Fruit fly (Drosophila melanogaster) whole organism, embryonic: ENCODE results near the gene CG17121.

ENCODE experiments used
- Aef1 ChIP-seq: fragments of 200-800 bp; sonication (Bioruptor generic); IDR thresholded peaks from 3 replicates; pipeline ENCODE4 v1.3.6; 2022; ENCODE audit warnings: missing biosample characterization, missing genetic modification characterization
- Atf6 ChIP-seq: fragments of 200-800 bp; sonication (Bioruptor generic); IDR thresholded peaks from 2 replicates; pipeline ENCODE4 v1.3.6; 2022; ENCODE audit warnings: missing biosample characterization, missing genetic modification characterization
- Blimp-1 ChIP-seq: fragments of 200-800 bp; sonication (Bioruptor generic); optimal IDR thresholded peaks from 3 replicates; lab custom pipeline; 2018; ENCODE audit warnings: missing biosample characterization, missing genetic modification characterization, mild to moderate bottlenecking, moderate library complexity, missing genetic modification reagents
- C15 ChIP-seq: fragments of 200-800 bp; sonication (Bioruptor generic); IDR thresholded peaks from 3 replicates; pipeline ENCODE4 v1.3.6; 2022; ENCODE audit warnings: missing biosample characterization, missing genetic modification characterization
- CG10209 ChIP-seq: fragments of 200-800 bp; sonication (Bioruptor generic); optimal IDR thresholded peaks from 3 replicates; lab custom pipeline; 2017; ENCODE audit warnings: missing biosample characterization, mild to moderate bottlenecking, missing genetic modification characterization, missing genetic modification reagents
- CG13424 ChIP-seq: fragments of 200-800 bp; sonication (Bioruptor generic); optimal IDR thresholded peaks from 2 replicates; lab custom pipeline; 2019; ENCODE audit warnings: missing biosample characterization, mild to moderate bottlenecking, missing genetic modification characterization, moderate library complexity
- CG13775 ChIP-seq: fragments of 200-800 bp; sonication (Bioruptor generic); optimal IDR thresholded peaks from 3 replicates; lab custom pipeline; 2017; ENCODE audit warnings: missing biosample characterization, mild to moderate bottlenecking, missing genetic modification characterization
- CG15269 ChIP-seq: fragments of 200-800 bp; sonication (Bioruptor generic); optimal IDR thresholded peaks from 2 replicates; lab custom pipeline; 2018; ENCODE audit warnings: missing biosample characterization, mild to moderate bottlenecking, missing genetic modification characterization, moderate library complexity
- CG16815 ChIP-seq: fragments of 200-800 bp; sonication (Bioruptor generic); optimal IDR thresholded peaks from 3 replicates; lab custom pipeline; 2017; ENCODE audit warnings: missing biosample characterization, mild to moderate bottlenecking, missing genetic modification characterization
- CG17328 ChIP-seq: fragments of 200-800 bp; sonication (Bioruptor generic); IDR thresholded peaks from 2 replicates; pipeline ENCODE4 v1.3.6; 2022; ENCODE audit warnings: missing biosample characterization, missing genetic modification characterization
- CG18619 ChIP-seq: fragments of 200-800 bp; sonication (Bioruptor generic); optimal IDR thresholded peaks from 3 replicates; lab custom pipeline; 2017; ENCODE audit warnings: missing biosample characterization, mild to moderate bottlenecking, missing genetic modification characterization
- CG30403 ChIP-seq: fragments of 200-800 bp; sonication (Bioruptor generic); optimal IDR thresholded peaks from 3 replicates; lab custom pipeline; 2016; ENCODE audit warnings: missing biosample characterization, missing genetic modification characterization
- CG30431 ChIP-seq: fragments of 200-800 bp; sonication (Bioruptor generic); optimal IDR thresholded peaks from 2 replicates; lab custom pipeline; 2017; ENCODE audit warnings: missing biosample characterization, missing genetic modification characterization
- CG32767 ChIP-seq: fragments of 200-800 bp; sonication (Bioruptor generic); IDR thresholded peaks from 2 replicates; pipeline ENCODE4 v1.3.6; 2022; ENCODE audit warnings: missing biosample characterization, missing genetic modification characterization
- CG32772 ChIP-seq: fragments of 200-800 bp; sonication (Bioruptor generic); IDR thresholded peaks from 2 replicates; pipeline ENCODE4 v1.3.6; 2022; ENCODE audit warnings: missing biosample characterization, missing genetic modification characterization
- CG7357 ChIP-seq: fragments of 200-800 bp; sonication (Bioruptor generic); IDR thresholded peaks from 3 replicates; pipeline ENCODE4 v1.3.6; 2022; ENCODE audit warnings: missing biosample characterization, missing genetic modification characterization
- CG9609 ChIP-seq: fragments of 200-800 bp; sonication (Bioruptor generic); optimal IDR thresholded peaks from 3 replicates; lab custom pipeline; 2016; ENCODE audit warnings: missing biosample characterization, missing genetic modification characterization
- Dip3 ChIP-seq: fragments of 200-800 bp; sonication (Bioruptor generic); optimal IDR thresholded peaks from 3 replicates; lab custom pipeline; 2016; ENCODE audit warnings: missing biosample characterization, missing genetic modification characterization
- Doc2 ChIP-seq: fragments of 200-800 bp; sonication (Bioruptor generic); IDR thresholded peaks from 2 replicates; pipeline ENCODE4 v1.3.6; 2022; ENCODE audit warnings: missing biosample characterization, missing genetic modification characterization
- Fer3 ChIP-seq: fragments of 200-800 bp; sonication (Bioruptor generic); optimal IDR thresholded peaks from 2 replicates; lab custom pipeline; 2018; ENCODE audit warnings: missing biosample characterization, mild to moderate bottlenecking, missing genetic modification characterization, moderate library complexity
- Gug ChIP-seq: fragments of 200-800 bp; sonication (Bioruptor generic); IDR thresholded peaks from 4 replicates; pipeline ENCODE4 v1.3.6; 2022; ENCODE audit warnings: missing biosample characterization, missing genetic modification characterization
- H15 ChIP-seq: fragments of 200-800 bp; sonication (Bioruptor generic); IDR thresholded peaks from 3 replicates; pipeline ENCODE4 v1.3.6; 2022; ENCODE audit warnings: missing biosample characterization, missing genetic modification characterization
- Hr51 ChIP-seq, 2 experiments: fragments of 200-800 bp; sonication (Bioruptor generic); optimal IDR thresholded peaks; 2 replicates in 1 of 2; 3 replicates in 1 of 2; lab custom pipeline; 2016 to 2018; ENCODE audit warnings: missing biosample characterization in 2 of 2, missing genetic modification characterization in 2 of 2, mild to moderate bottlenecking in 1 of 2, moderate library complexity in 1 of 2
- Lim3 ChIP-seq: fragments of 200-800 bp; sonication (Bioruptor generic); IDR thresholded peaks from 2 replicates; pipeline ENCODE4 v1.3.6; 2022; ENCODE audit warnings: missing biosample characterization, missing genetic modification characterization
- Med ChIP-seq: fragments of 200-800 bp; sonication (Bioruptor generic); peaks from one replicate; lab custom pipeline; 2016; ENCODE audit warnings: missing biosample characterization, missing genetic modification characterization, mild to moderate bottlenecking, inconsistent platforms, moderate library complexity
- Neu2 ChIP-seq: fragments of 200-800 bp; sonication (Bioruptor generic); optimal IDR thresholded peaks from 3 replicates; lab custom pipeline; 2016; ENCODE audit warnings: missing biosample characterization, missing genetic modification characterization, borderline replicate concordance
- Ptx1 ChIP-seq: fragments of 200-800 bp; sonication (Bioruptor generic); IDR thresholded peaks from 2 replicates; pipeline ENCODE4 v1.3.6; 2022; ENCODE audit warnings: missing biosample characterization, missing genetic modification characterization
- Rfx ChIP-seq: fragments of 200-800 bp; sonication (Bioruptor generic); IDR thresholded peaks from 2 replicates; pipeline ENCODE4 v1.3.6; 2022; ENCODE audit warnings: missing biosample characterization, missing genetic modification characterization
- Rx ChIP-seq: fragments of 200-800 bp; sonication (Bioruptor generic); IDR thresholded peaks from 2 replicates; pipeline ENCODE4 v1.3.6; 2022; ENCODE audit warnings: missing biosample characterization, missing genetic modification characterization
- Sin3A ChIP-seq: fragments of >200 bp; optimal IDR thresholded peaks from 2 replicates; lab custom pipeline; 2018
- Sox102F ChIP-seq: fragments of 200-800 bp; sonication (Bioruptor generic); optimal IDR thresholded peaks from 2 replicates; lab custom pipeline; 2018; ENCODE audit warnings: missing biosample characterization, mild to moderate bottlenecking, missing genetic modification characterization, moderate library complexity
- Sry-δ ChIP-seq: fragments of 200-800 bp; sonication (Bioruptor generic); optimal IDR thresholded peaks from 2 replicates; lab custom pipeline; 2016; ENCODE audit warnings: missing biosample characterization, missing genetic modification characterization
- abd-A ChIP-seq: fragments of 200-800 bp; sonication (Bioruptor generic); optimal IDR thresholded peaks from 3 replicates; lab custom pipeline; 2019; ENCODE audit warnings: missing biosample characterization, mild to moderate bottlenecking, missing genetic modification characterization, moderate library complexity
- bcd ChIP-seq: fragments of 200-800 bp; sonication (Bioruptor generic); optimal IDR thresholded peaks from 2 replicates; lab custom pipeline; 2017; ENCODE audit warnings: missing biosample characterization, mild to moderate bottlenecking, missing genetic modification characterization
- gce ChIP-seq: fragments of 200-800 bp; sonication (Bioruptor generic); IDR thresholded peaks from 3 replicates; pipeline ENCODE4 v1.3.6; 2022; ENCODE audit warnings: missing biosample characterization, missing genetic modification characterization
- gcm2 ChIP-seq: fragments of 200-800 bp; sonication (Bioruptor generic); optimal IDR thresholded peaks from 2 replicates; lab custom pipeline; 2016; ENCODE audit warnings: missing biosample characterization, missing genetic modification characterization
- gt ChIP-seq: fragments of 200-800 bp; sonication (Bioruptor generic); IDR thresholded peaks from 2 replicates; pipeline ENCODE4 v1.3.6; 2022; ENCODE audit warnings: missing biosample characterization, missing genetic modification characterization
- h ChIP-seq: fragments of >200 bp; optimal IDR thresholded peaks from 2 replicates; lab custom pipeline; 2017
- ken ChIP-seq: fragments of 200-800 bp; sonication (Bioruptor generic); IDR thresholded peaks from 3 replicates; pipeline ENCODE4 v1.3.6; 2022; ENCODE audit warnings: missing biosample characterization, missing genetic modification characterization
- nmo ChIP-seq: fragments of 200-800 bp; sonication (Bioruptor generic); optimal IDR thresholded peaks from 2 replicates; lab custom pipeline; 2018; ENCODE audit warnings: missing biosample characterization, mild to moderate bottlenecking, missing genetic modification characterization, moderate library complexity
- oc ChIP-seq: fragments of 200-800 bp; sonication (Bioruptor generic); optimal IDR thresholded peaks from 2 replicates; lab custom pipeline; 2018; ENCODE audit warnings: missing biosample characterization, mild to moderate bottlenecking, missing genetic modification characterization, moderate library complexity
- odd ChIP-seq: fragments of 200-800 bp; sonication (Bioruptor generic); optimal IDR thresholded peaks from 2 replicates; lab custom pipeline; 2017; ENCODE audit warnings: missing biosample characterization, mild to moderate bottlenecking, missing genetic modification characterization
- otp ChIP-seq: fragments of 200-800 bp; sonication (Bioruptor generic); IDR thresholded peaks from 3 replicates; pipeline ENCODE4, ENCODE4 v1.3.6; 2022; ENCODE audit warnings: missing biosample characterization, missing genetic modification characterization
- pb ChIP-seq: fragments of 200-800 bp; sonication (Bioruptor generic); optimal IDR thresholded peaks from 3 replicates; lab custom pipeline; 2016; ENCODE audit warnings: missing biosample characterization, missing genetic modification characterization
- prd ChIP-seq, 3 experiments: fragments of >200 bp in 2 of 3; fragments of 200-800 bp in 1 of 3; sonication (Bioruptor generic) in 1 of 3; optimal IDR thresholded peaks in 2 of 3; IDR thresholded peaks in 1 of 3; 2 replicates in 2 of 3; 3 replicates in 1 of 3; pipeline versions ENCODE4 v1.3.6 to Lab custom; 2017 to 2022; ENCODE audit warnings: missing biosample characterization in 1 of 3, missing genetic modification characterization in 1 of 3
- sd ChIP-seq: fragments of 200-800 bp; sonication (Bioruptor generic); optimal IDR thresholded peaks from 3 replicates; lab custom pipeline; 2018; ENCODE audit warnings: missing biosample characterization, mild to moderate bottlenecking, missing genetic modification characterization, moderate library complexity
- sisA ChIP-seq: fragments of 200-800 bp; sonication (Bioruptor generic); IDR thresholded peaks from 2 replicates; pipeline ENCODE4 v1.3.6; 2022; ENCODE audit warnings: missing biosample characterization, missing genetic modification characterization
- sob ChIP-seq: fragments of 200-800 bp; sonication (Bioruptor generic); IDR thresholded peaks from 2 replicates; pipeline ENCODE4 v1.3.6; 2022; ENCODE audit warnings: missing biosample characterization, missing genetic modification characterization
- stc ChIP-seq: fragments of 200-800 bp; sonication (Bioruptor generic); IDR thresholded peaks from 2 replicates; pipeline ENCODE4 v1.3.6; 2022; ENCODE audit warnings: missing biosample characterization, missing genetic modification characterization
- stwl ChIP-seq: fragments of 200-800 bp; sonication (Bioruptor generic); optimal IDR thresholded peaks from 3 replicates; lab custom pipeline; 2018; ENCODE audit warnings: missing biosample characterization, mild to moderate bottlenecking, missing genetic modification characterization, moderate library complexity
- zfh2 ChIP-seq: fragments of 200-800 bp; sonication (Bioruptor generic); optimal IDR thresholded peaks from 2 replicates; lab custom pipeline; 2016; ENCODE audit warnings: missing biosample characterization, missing genetic modification characterization

The CG17121 gene

dm6 chr3R:23046529-23046943 is 1.5 kb downstream of the CG17121 start (continued):
- peak; percentile 42 for TF ChIP-seq CG9609 (GFP tag; lab: Kevin White, UChicago)
- peak; percentile 14 for TF ChIP-seq nmo (GFP tag; lab: Kevin White, UChicago)
- 0 out of 2 replicates have a peak, but pooled peaks have one; percentile 36 for TF ChIP-seq CG17328
- peak; percentile 8; the same call in 1 of the 3 replicates for TF ChIP-seq ken (GFP tag; lab: Robert Waterston, UW)
- peak; percentile 57 for TF ChIP-seq CG15269 (tag; lab: Kevin White, UChicago)
- TF ChIP-seq Rx (GFP tag; lab: Robert Waterston, UW), result 0 out of 2 replicates have a peak, but pooled peaks have one; percentile 24
- TF ChIP-seq Dip3 (GFP tag; lab: Kevin White, UChicago), result peak; percentile 47
- TF ChIP-seq stwl (tag; lab: Kevin White, UChicago), result no peak
- peak; percentile 61; the same call in 2 of the 4 replicates for TF ChIP-seq Gug
- peak; percentile 49; the same call in 1 of the 2 replicates for TF ChIP-seq sisA
- TF ChIP-seq Sin3A, result no peak
- peak; percentile 81 for TF ChIP-seq Rfx (GFP tag; lab: Robert Waterston, UW)
- TF ChIP-seq gt, result no peak
- TF ChIP-seq sob (GFP tag; lab: Robert Waterston, UW), result peak; percentile 67; the same call in 1 of the 2 replicates
- TF ChIP-seq Med, result peak; percentile 92
- TF ChIP-seq bcd (GFP tag; lab: Kevin White, UChicago), result peak; percentile 7
- no peak for TF ChIP-seq gcm2 (GFP tag; lab: Kevin White, UChicago)
- 0 out of 3 replicates have a peak, but pooled peaks have one; percentile 23 for TF ChIP-seq C15 (GFP tag; lab: Robert Waterston, UW)
- TF ChIP-seq Sox102F (GFP tag; lab: Kevin White, UChicago), result peak; percentile 51
- peak; percentile 54; the same call in 1 of the 2 replicates for TF ChIP-seq CG32772 (GFP tag; lab: Robert Waterston, UW)
- no peak for TF ChIP-seq oc (tag; lab: Kevin White, UChicago)
- peak; percentile 17 for TF ChIP-seq CG10209 (GFP tag; lab: Kevin White, UChicago)
- TF ChIP-seq H15 (GFP tag; lab: Robert Waterston, UW), result 0 out of 3 replicates have a peak, but pooled peaks have one; percentile 26
- TF ChIP-seq CG13424 (tag; lab: Kevin White, UChicago), result peak; percentile 27
- no peak for TF ChIP-seq Lim3
- no peak for TF ChIP-seq CG30431 (GFP tag; lab: Kevin White, UChicago)
- peak; percentile 21 for TF ChIP-seq CG13775 (GFP tag; lab: Kevin White, UChicago)
- no peak for TF ChIP-seq gce (GFP tag; lab: Robert Waterston, UW)
- no peak for TF ChIP-seq prd (optimal IDR thresholded peaks at IDR 0.05; lab: Kevin White, UChicago)
- peak; percentile 61; the same call in 2 of the 3 replicates for TF ChIP-seq prd (GFP tag; IDR thresholded peaks at IDR 0.05; lab: Robert Waterston, UW)
- TF ChIP-seq CG30403 (GFP tag; lab: Kevin White, UChicago), result peak; percentile 47
- peak; percentile 95 for TF ChIP-seq sd
- TF ChIP-seq zfh2 (GFP tag; lab: Kevin White, UChicago), result peak; percentile 70
- peak; percentile 37; the same call in 1 of the 3 replicates for TF ChIP-seq otp
- no peak for TF ChIP-seq h (lab: Kevin White, UChicago)
- no peak for TF ChIP-seq Neu2 (GFP tag; lab: Kevin White, UChicago)
- TF ChIP-seq Atf6, result peak; percentile 63
- peak; percentile 20 for TF ChIP-seq CG16815 (GFP tag; lab: Kevin White, UChicago)
- peak; percentile 1 for TF ChIP-seq Blimp-1 (GFP tag; lab: Kevin White, UChicago)
- peak; percentile 60 for TF ChIP-seq Ptx1 (GFP tag; lab: Robert Waterston, UW)
- peak; percentile 25; the same call in 1 of the 2 replicates for TF ChIP-seq stc
- no peak for TF ChIP-seq Doc2
- TF ChIP-seq CG32767 (GFP tag; lab: Robert Waterston, UW), result peak; percentile 52; the same call in 1 of the 2 replicates
- TF ChIP-seq abd-A (tag; lab: Kevin White, UChicago), result peak; percentile 60
- TF ChIP-seq odd (GFP tag; lab: Kevin White, UChicago), result no peak
- TF ChIP-seq Aef1, result peak; percentile 36; the same call in 2 of the 3 replicates
- peak; percentile 51 for TF ChIP-seq Fer3 (tag; lab: Kevin White, UChicago)
- TF ChIP-seq CG7357, result 0 out of 3 replicates have a peak, but pooled peaks have one; percentile 47
- peak; percentile 7 to 56 for TF ChIP-seq Hr51 (GFP tag; optimal IDR thresholded peaks at IDR 0.05; lab: Kevin White, UChicago)
- no peak for TF ChIP-seq Sry-δ (GFP tag; lab: Kevin White, UChicago)
- TF ChIP-seq CG18619 (GFP tag; lab: Kevin White, UChicago), result peak; percentile 24
- TF ChIP-seq pb (GFP tag; lab: Kevin White, UChicago), result peak; percentile 3
